Worm (Caenorhabditis elegans) whole organism, young adult: ENCODE measurements around the gene T04A8.13.

ENCODE experiments used
- F23B12.7 ChIP-seq: sonication (generic microtip); optimal IDR thresholded peaks from 2 replicates; lab custom pipeline; 2017; ENCODE audit warnings: missing genetic modification characterization, mild to moderate bottlenecking, missing compliant biosample characterization, antibody characterized with exemption, moderate library complexity; ENCODE audit not compliant: insufficient read depth
- F33H1.4 ChIP-seq: fragments of 200-800 bp; sonication (Bioruptor generic); IDR thresholded peaks from 2 replicates; pipeline ENCODE4 v1.3.6; 2022; ENCODE audit warnings: missing genetic modification reagents, missing genetic modification characterization, missing compliant biosample characterization
- F37B4.10 ChIP-seq: fragments of 200-800 bp; sonication (Bioruptor generic); IDR thresholded peaks from 2 replicates; pipeline ENCODE4 v1.3.6; 2022; ENCODE audit warnings: missing genetic modification characterization, missing compliant biosample characterization
- F55B11.4 ChIP-seq: sonication (generic microtip); optimal IDR thresholded peaks from 2 replicates; lab custom pipeline; 2016; ENCODE audit warnings: missing compliant biosample characterization, missing genetic modification characterization, borderline replicate concordance; ENCODE audit not compliant: insufficient read depth
- K11D2.4 ChIP-seq: fragments of 200-800 bp; sonication (Bioruptor generic); IDR thresholded peaks from 2 replicates; pipeline ENCODE4 v1.3.6; 2022; ENCODE audit warnings: missing genetic modification reagents, missing genetic modification characterization, missing compliant biosample characterization
- K12H6.12 ChIP-seq: fragments of 200-800 bp; sonication (Bioruptor generic); optimal IDR thresholded peaks from 2 replicates; lab custom pipeline; 2018; ENCODE audit warnings: mild to moderate bottlenecking, missing genetic modification characterization, missing compliant biosample characterization
- T07F8.4 ChIP-seq: sonication (generic microtip); optimal IDR thresholded peaks from 2 replicates; lab custom pipeline; 2016; ENCODE audit warnings: mild to moderate bottlenecking, missing genetic modification characterization, moderate library complexity, missing compliant biosample characterization
- Y53G8AR.9 ChIP-seq: fragments of 200-800 bp; sonication (Bioruptor generic); conservative IDR thresholded peaks from 2 replicates; pipeline ENCODE4 v1.3.6; 2022; ENCODE audit warnings: missing genetic modification reagents, missing genetic modification characterization, missing compliant biosample characterization
- akir-1 ChIP-seq: fragments of 200-800 bp; sonication (Bioruptor generic); optimal IDR thresholded peaks from 2 replicates; lab custom pipeline; 2018; ENCODE audit warnings: mild to moderate bottlenecking, missing genetic modification characterization, moderate library complexity, missing compliant biosample characterization
- ama-1 ChIP-seq, 3 experiments: fragments of 150-350 bp in 1 of 3; sonication (generic microtip) in 2 of 3; optimal IDR thresholded peaks; 2 replicates each; lab custom pipeline; 2014 to 2018; ENCODE audit warnings: missing biosample characterization in 2 of 3, missing genetic modification characterization in 2 of 3, missing genetic modification reagents in 2 of 3
- attf-3 ChIP-seq: fragments of 200-800 bp; sonication (Bioruptor generic); conservative IDR thresholded peaks from 2 replicates; pipeline ENCODE4 v1.3.6; 2022; ENCODE audit warnings: missing genetic modification reagents, missing genetic modification characterization, missing compliant biosample characterization
- ceh-27 ChIP-seq: fragments of 200-800 bp; sonication (Bioruptor generic); optimal IDR thresholded peaks from 2 replicates; lab custom pipeline; 2018; ENCODE audit warnings: mild to moderate bottlenecking, missing genetic modification characterization, moderate library complexity, missing compliant biosample characterization
- chd-7 ChIP-seq: sonication (generic microtip); optimal IDR thresholded peaks from 2 replicates; lab custom pipeline; 2016; ENCODE audit warnings: mild to moderate bottlenecking, missing genetic modification characterization, moderate library complexity, missing compliant biosample characterization
- dox-1 ChIP-seq: fragments of 200-800 bp; sonication (Bioruptor generic); IDR thresholded peaks from 2 replicates; pipeline ENCODE4 v1.3.6; 2022; ENCODE audit warnings: missing genetic modification reagents, missing genetic modification characterization, missing compliant biosample characterization
- ets-4 ChIP-seq: fragments of 200-800 bp; sonication (Bioruptor generic); optimal IDR thresholded peaks from 2 replicates; lab custom pipeline; 2018; ENCODE audit warnings: mild to moderate bottlenecking, missing genetic modification characterization, missing compliant biosample characterization
- fkh-3 ChIP-seq: sonication (generic microtip); optimal IDR thresholded peaks from 2 replicates; lab custom pipeline; 2016; ENCODE audit warnings: mild to moderate bottlenecking, missing genetic modification characterization, missing compliant biosample characterization
- hmg-1.2 ChIP-seq: fragments of 200-800 bp; sonication (Bioruptor generic); IDR thresholded peaks from 2 replicates; pipeline ENCODE4 v1.3.6; 2022; ENCODE audit warnings: missing genetic modification reagents, missing genetic modification characterization, missing compliant biosample characterization
- lin-26 ChIP-seq: fragments of 200-800 bp; sonication (Bioruptor generic); IDR thresholded peaks from 2 replicates; pipeline ENCODE4 v1.3.6; 2022; ENCODE audit warnings: missing genetic modification reagents, missing genetic modification characterization, missing compliant biosample characterization
- lin-54 ChIP-seq: fragments of 200-800 bp; sonication (Bioruptor generic); optimal IDR thresholded peaks from 2 replicates; lab custom pipeline; 2018; ENCODE audit warnings: mild to moderate bottlenecking, missing genetic modification characterization, missing compliant biosample characterization
- lir-1 ChIP-seq: fragments of 200-800 bp; sonication (Bioruptor generic); conservative IDR thresholded peaks from 2 replicates; pipeline ENCODE4 v1.3.6; 2022; ENCODE audit warnings: missing genetic modification reagents, missing genetic modification characterization, missing compliant biosample characterization
- lsl-1 ChIP-seq: fragments of 200-800 bp; sonication (Bioruptor generic); optimal IDR thresholded peaks from 2 replicates; lab custom pipeline; 2018; ENCODE audit warnings: mild to moderate bottlenecking, missing genetic modification characterization, moderate library complexity, missing compliant biosample characterization
- mcd-1 ChIP-seq: fragments of 200-800 bp; sonication (Bioruptor generic); IDR thresholded peaks from 2 replicates; pipeline ENCODE4 v1.3.6; 2022; ENCODE audit warnings: missing genetic modification reagents, missing genetic modification characterization, missing compliant biosample characterization
- mxl-1 ChIP-seq: sonication (generic microtip); optimal IDR thresholded peaks from 2 replicates; lab custom pipeline; 2016; ENCODE audit warnings: missing genetic modification characterization, missing compliant biosample characterization
- nhr-120 ChIP-seq: fragments of 200-800 bp; sonication (Bioruptor generic); IDR thresholded peaks from 2 replicates; pipeline ENCODE4 v1.3.6; 2022; ENCODE audit warnings: missing genetic modification characterization, missing compliant biosample characterization
- nhr-90 ChIP-seq: sonication (generic microtip); optimal IDR thresholded peaks from 2 replicates; lab custom pipeline; 2016; ENCODE audit warnings: missing genotype, mild to moderate bottlenecking, missing genetic modification characterization, missing compliant biosample characterization
- pbrm-1 ChIP-seq: fragments of 200-800 bp; sonication (Bioruptor generic); IDR thresholded peaks from 2 replicates; pipeline ENCODE4 v1.3.6; 2022; ENCODE audit warnings: missing genetic modification reagents, missing genetic modification characterization, missing compliant biosample characterization
- pha-4 ChIP-seq: fragments of 150-350 bp; sonication (generic microtip); optimal IDR thresholded peaks from 2 replicates; lab custom pipeline; 2014; ENCODE audit warnings: missing biosample characterization, missing genetic modification reagents, missing genetic modification characterization
- rcor-1 ChIP-seq: fragments of 200-800 bp; sonication (Bioruptor generic); IDR thresholded peaks from 2 replicates; pipeline ENCODE4 v1.3.6; 2022; ENCODE audit warnings: missing genetic modification reagents, missing genetic modification characterization, missing compliant biosample characterization
- rec-8 ChIP-seq, 2 experiments: sonication (generic microtip); optimal IDR thresholded peaks; 2 replicates each; lab custom pipeline; 2016; ENCODE audit warnings: mild to moderate bottlenecking in 2 of 2, missing genetic modification characterization in 2 of 2, missing genetic modification reagents in 2 of 2, missing genotype in 2 of 2, missing biosample characterization in 1 of 2, missing compliant biosample characterization in 1 of 2, moderate library complexity in 1 of 2
- repo-1 ChIP-seq: sonication (generic microtip); optimal IDR thresholded peaks from 2 replicates; lab custom pipeline; 2017; ENCODE audit warnings: mild to moderate bottlenecking, missing genetic modification characterization, missing compliant biosample characterization
- snpc-4 ChIP-seq, 5 experiments: fragments of 150-350 bp in 1 of 5; sonication (generic microtip) in 4 of 5; optimal IDR thresholded peaks; 2 replicates each; lab custom pipeline; 2014 to 2018; ENCODE audit warnings: missing genetic modification characterization in 5 of 5, missing biosample characterization in 3 of 5, antibody characterized with exemption in 2 of 5, mild to moderate bottlenecking in 2 of 5, missing compliant biosample characterization in 2 of 5, missing genotype in 2 of 5, moderate library complexity in 2 of 5, missing genetic modification reagents in 1 of 5
- somi-1 ChIP-seq: fragments of 200-800 bp; sonication (Bioruptor generic); optimal IDR thresholded peaks from 2 replicates; lab custom pipeline; 2018; ENCODE audit warnings: mild to moderate bottlenecking, missing genetic modification characterization, missing compliant biosample characterization
- tbp1 ChIP-seq: fragments of 200-800 bp; sonication (Bioruptor generic); optimal IDR thresholded peaks from 2 replicates; lab custom pipeline; 2018; ENCODE audit warnings: mild to moderate bottlenecking, missing genetic modification characterization, missing compliant biosample characterization
- unc-62 ChIP-seq: fragments of 150-350 bp; optimal IDR thresholded peaks from 2 replicates; lab custom pipeline; 2014; ENCODE audit warnings: missing biosample characterization, missing genetic modification reagents, missing genetic modification characterization

T04A8.13 gene

DNA sequence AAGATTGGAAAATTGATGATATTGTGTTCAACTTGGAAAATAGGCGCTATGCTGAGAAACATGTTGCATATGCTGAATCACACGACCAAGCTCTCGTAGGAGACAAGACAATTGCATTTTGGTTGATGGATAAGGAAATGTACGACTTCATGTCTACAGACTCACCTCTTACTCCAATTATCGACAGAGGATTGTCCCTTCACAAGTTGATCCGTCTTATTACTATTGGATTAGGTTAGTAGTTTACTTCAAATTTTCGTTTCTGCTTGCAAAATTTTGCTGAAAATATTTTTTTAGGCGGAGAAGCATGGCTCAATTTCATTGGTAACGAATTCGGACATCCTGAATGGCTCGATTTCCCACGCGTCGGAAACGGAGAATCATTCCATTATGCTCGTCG lies 9.9 kb upstream of the T04A8.13 start:
- TF ChIP-seq lin-54 (GFP tag; lab: Kevin White, UChicago): no peak
- TF ChIP-seq K12H6.12 (tag; lab: Kevin White, UChicago): no peak
- no peak for TF ChIP-seq nhr-90 (tag; lab: Kevin White, UChicago)
- TF ChIP-seq T07F8.4: no peak
- no peak for TF ChIP-seq repo-1 (tag; lab: Kevin White, UChicago)
- no peak for TF ChIP-seq rcor-1
- TF ChIP-seq rec-8 (tag; optimal IDR thresholded peaks at IDR 0.05; lab: Kevin White, UChicago): no peak
- no peak for TF ChIP-seq attf-3 (GFP tag; lab: Robert Waterston, UW)
- no peak for TF ChIP-seq F23B12.7 (tag; lab: Kevin White, UChicago)

DNA sequence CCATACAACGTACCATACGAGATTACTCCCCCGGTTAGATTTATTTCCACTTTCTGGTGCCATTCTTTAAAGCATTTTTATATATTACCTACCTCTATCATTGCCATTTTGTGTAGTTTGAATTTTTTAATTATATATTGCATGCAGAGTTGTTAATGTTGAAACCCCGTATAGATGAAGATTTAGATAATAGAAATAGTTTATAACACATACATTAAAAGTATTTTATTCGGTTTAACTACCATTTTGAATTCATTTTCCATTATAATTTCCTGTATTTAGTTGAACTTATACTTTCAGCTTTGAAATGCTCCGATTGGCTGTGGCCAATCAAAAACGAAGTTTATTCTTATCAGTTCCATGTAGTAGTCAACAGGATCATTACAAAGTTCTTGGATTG lies 9.0 kb upstream of the T04A8.13 start, which contains the start of gene dnj-18:
Gene dnj-18 (plus strand): TSS at position 301 of the 400 bp plus-strand sequence.
- TF ChIP-seq unc-62: no peak

DNA sequence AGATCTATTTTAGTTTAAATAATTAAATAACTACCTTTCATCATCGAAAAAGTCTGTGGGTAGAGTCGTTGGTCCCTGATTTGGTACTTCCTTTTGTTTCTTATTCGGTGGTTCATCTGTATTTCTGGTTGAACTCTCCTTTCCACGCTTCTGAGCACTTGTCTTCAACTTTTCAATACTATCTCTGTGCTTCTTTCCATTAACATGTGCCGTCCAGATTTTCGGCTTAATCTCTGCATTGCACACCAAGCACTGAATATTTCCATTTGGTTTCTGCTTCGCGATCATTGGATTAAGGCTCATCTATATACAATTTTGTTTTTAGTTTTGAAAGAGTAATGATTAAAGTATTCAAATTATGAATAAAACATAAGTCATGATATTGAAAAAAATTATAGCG lies 6.9 kb upstream of the T04A8.13 start, which contains the start of gene sel-13:
Gene sel-13 (minus strand): TSS at position 303 of the 400 bp plus-strand sequence.
- TF ChIP-seq fkh-3 (tag; lab: Kevin White, UChicago): no peak
- no peak for TF ChIP-seq F55B11.4 (tag; lab: Kevin White, UChicago)
- TF ChIP-seq somi-1 (GFP tag; lab: Kevin White, UChicago): no peak
- no peak for TF ChIP-seq mxl-1 (tag; lab: Kevin White, UChicago)
- no peak for TF ChIP-seq dox-1 (GFP tag; lab: Robert Waterston, UW)
- TF ChIP-seq F37B4.10 (GFP tag; lab: Robert Waterston, UW): no peak
- TF ChIP-seq lir-1 (GFP tag; lab: Robert Waterston, UW): no peak
- TF ChIP-seq snpc-4 (GFP tag; optimal IDR thresholded peaks at IDR 0.05; lab: Kevin White, UChicago): no peak
- TF ChIP-seq snpc-4 (tag; optimal IDR thresholded peaks at IDR 0.05; lab: Kevin White, UChicago): no peak
- no peak for TF ChIP-seq ets-4 (GFP tag; lab: Kevin White, UChicago)
- no peak for TF ChIP-seq pbrm-1
- TF ChIP-seq pha-4 (tag; lab: Kevin White, UChicago): no peak
- no peak for TF ChIP-seq lin-26 (GFP tag; lab: Robert Waterston, UW)
- TF ChIP-seq ama-1 (optimal IDR thresholded peaks at IDR 0.05; lab: Kevin White, UChicago): no peak
- no peak for TF ChIP-seq ama-1 (GFP tag; optimal IDR thresholded peaks at IDR 0.05; lab: Kevin White, UChicago)
- no peak for TF ChIP-seq nhr-120 (GFP tag; lab: Robert Waterston, UW)
- no peak for TF ChIP-seq ceh-27
- TF ChIP-seq chd-7 (tag; lab: Kevin White, UChicago): no peak
- TF ChIP-seq, all 124 proteins: peak for 0

DNA sequence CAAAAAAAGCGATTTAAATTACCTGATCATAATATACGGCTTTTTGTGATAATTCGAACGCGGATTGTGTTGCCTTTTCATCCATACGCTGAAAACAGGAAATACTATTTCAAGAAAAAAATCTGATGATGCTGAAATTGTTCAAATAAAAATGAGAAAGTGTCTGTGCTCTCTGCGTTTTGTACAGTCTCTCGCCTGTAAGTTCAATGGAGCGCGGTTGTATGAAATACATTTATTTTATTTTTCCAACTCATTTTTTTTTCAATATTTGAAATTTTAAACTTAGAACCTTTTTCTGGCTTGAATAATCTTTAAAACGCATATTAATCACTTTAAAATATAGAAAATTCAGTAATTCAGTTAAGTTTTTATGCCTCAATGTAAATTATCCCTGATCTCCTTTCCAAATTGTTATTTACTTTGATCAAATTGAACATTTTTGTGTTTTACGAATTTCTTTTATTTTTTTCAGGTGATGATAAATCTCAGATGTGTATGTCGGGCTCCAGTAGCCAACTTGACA lies 2.8 kb upstream of the T04A8.13 start, which contains the start of the genes clp-2 and mrpl-16:
Gene clp-2 (minus strand): TSS at position 94 of the 523 bp plus-strand sequence.
Gene mrpl-16 (plus strand): TSS at position 473 of the 523 bp plus-strand sequence.
- TF ChIP-seq K11D2.4 (GFP tag; lab: Robert Waterston, UW) (no peak), hmg-1.2 (peak; percentile 96), Y53G8AR.9 (GFP tag; lab: Robert Waterston, UW) (no peak), F33H1.4 (GFP tag; lab: Robert Waterston, UW) (peak; percentile 14; the same call in 1 of the 2 replicates), akir-1 (GFP tag; lab: Kevin White, UChicago) (no peak), lsl-1 (GFP tag; lab: Kevin White, UChicago) (peak; percentile 24), mcd-1 (GFP tag; lab: Robert Waterston, UW) (peak; percentile 51; the same call in 1 of the 2 replicates), tbp1 (GFP tag; lab: Kevin White, UChicago) (no peak)
